Worm (Caenorhabditis elegans) whole organism, L4/young adult: ENCODE measurements around the gene C09H10.5.

ENCODE experiments used
- W03F9.2 ChIP-seq: fragments of 150-350 bp; optimal IDR thresholded peaks from 2 replicates; lab custom pipeline; 2014; ENCODE audit warnings: missing biosample characterization, missing genetic modification characterization
- dao-5 ChIP-seq: sonication (generic microtip); optimal IDR thresholded peaks from 2 replicates; lab custom pipeline; 2016; ENCODE audit warnings: missing genotype, missing genetic modification characterization, moderate library complexity, missing compliant biosample characterization
- him-1 ChIP-seq: sonication (generic microtip); optimal IDR thresholded peaks from 2 replicates; lab custom pipeline; 2016; ENCODE audit warnings: missing genotype, missing genetic modification reagents, missing genetic modification characterization, missing compliant biosample characterization

DNA sequence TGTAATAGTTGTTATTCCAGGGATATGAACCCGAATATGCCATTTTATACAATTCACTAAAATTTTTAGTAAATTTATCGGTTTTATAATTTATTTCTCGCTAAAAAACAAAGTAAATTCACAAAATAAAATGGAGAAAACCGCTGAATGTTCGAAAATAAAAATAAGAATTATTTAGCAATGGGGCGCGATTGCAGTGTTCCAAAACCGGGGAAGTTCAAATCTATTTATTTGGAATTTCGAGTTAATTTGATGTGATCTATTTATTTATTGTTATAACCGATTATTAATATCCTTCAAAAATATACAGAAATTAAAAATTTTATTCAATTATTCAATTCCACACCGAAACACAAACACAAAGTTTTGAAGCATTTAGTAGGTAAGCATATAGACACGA is 29.0 kb upstream of the C09H10.5 start, which contains the start of gene F40F8.11:
- no peak for TF ChIP-seq him-1
- peak; percentile 4 for TF ChIP-seq W03F9.2 (tag; lab: Kevin White, UChicago)
- TF ChIP-seq dao-5 (tag; lab: Kevin White, UChicago): no peak
